Fruit fly (Drosophila melanogaster) whole organism, embryonic: Measurements from ENCODE around the gene CG11668.

Source experiments
- Antp ChIP-seq: fragments of 200-800 bp; sonication (Bioruptor generic); optimal IDR thresholded peaks from 3 replicates; lab custom pipeline; 2016; ENCODE audit warnings: missing biosample characterization, missing genetic modification characterization
- Atf-2 ChIP-seq: fragments of 200-800 bp; sonication (Bioruptor generic); optimal IDR thresholded peaks from 2 replicates; lab custom pipeline; 2016; ENCODE audit warnings: missing biosample characterization, missing genetic modification characterization
- BtbVII ChIP-seq: fragments of 200-800 bp; sonication (Bioruptor generic); optimal IDR thresholded peaks from 3 replicates; lab custom pipeline; 2017; ENCODE audit warnings: missing biosample characterization, mild to moderate bottlenecking, missing genetic modification characterization
- CG11085 ChIP-seq: fragments of 200-800 bp; sonication (Bioruptor generic); IDR thresholded peaks from 2 replicates; pipeline ENCODE4 v1.3.6; 2022; ENCODE audit warnings: missing biosample characterization, missing genetic modification characterization
- CG11696 ChIP-seq: fragments of 200-800 bp; sonication (Bioruptor generic); IDR thresholded peaks from 2 replicates; pipeline ENCODE4 v1.3.6; 2022; ENCODE audit warnings: missing biosample characterization, missing genetic modification characterization
- CG13424 ChIP-seq: fragments of 200-800 bp; sonication (Bioruptor generic); optimal IDR thresholded peaks from 2 replicates; lab custom pipeline; 2019; ENCODE audit warnings: missing biosample characterization, mild to moderate bottlenecking, missing genetic modification characterization, moderate library complexity
- CG15011 ChIP-seq: fragments of 200-800 bp; sonication (Bioruptor generic); optimal IDR thresholded peaks from 3 replicates; lab custom pipeline; 2018; ENCODE audit warnings: missing biosample characterization, mild to moderate bottlenecking, missing genetic modification characterization
- CG15269 ChIP-seq: fragments of 200-800 bp; sonication (Bioruptor generic); optimal IDR thresholded peaks from 2 replicates; lab custom pipeline; 2018; ENCODE audit warnings: missing biosample characterization, mild to moderate bottlenecking, missing genetic modification characterization, moderate library complexity
- CG1529 ChIP-seq: fragments of 200-800 bp; sonication (Bioruptor generic); optimal IDR thresholded peaks from 3 replicates; lab custom pipeline; 2018; ENCODE audit warnings: missing biosample characterization, missing genetic modification characterization
- CG16813 ChIP-seq: fragments of 200-800 bp; sonication (Bioruptor generic); IDR thresholded peaks from 3 replicates; pipeline ENCODE4 v1.3.6; 2022; ENCODE audit warnings: missing biosample characterization, missing genetic modification characterization; ENCODE audit not compliant: partially characterized antibody
- CG43689 ChIP-seq: fragments of 200-800 bp; sonication (Bioruptor generic); IDR thresholded peaks from 2 replicates; pipeline ENCODE4 v1.3.6; 2022; ENCODE audit warnings: missing biosample characterization, missing genetic modification characterization
- CG4424 ChIP-seq: fragments of 200-800 bp; sonication (Bioruptor generic); optimal IDR thresholded peaks from 3 replicates; lab custom pipeline; 2016; ENCODE audit warnings: missing biosample characterization, missing genetic modification characterization
- CG6272 ChIP-seq: fragments of 200-800 bp; sonication (Bioruptor generic); IDR thresholded peaks from 2 replicates; pipeline ENCODE4 v1.3.6; 2022; ENCODE audit warnings: missing biosample characterization, missing genetic modification characterization
- CG7556 ChIP-seq: fragments of 200-800 bp; sonication (Bioruptor generic); optimal IDR thresholded peaks from 2 replicates; lab custom pipeline; 2017; ENCODE audit warnings: missing biosample characterization, mild to moderate bottlenecking, missing genetic modification characterization
- CG8924 ChIP-seq: fragments of 200-800 bp; optimal IDR thresholded peaks from 3 replicates; lab custom pipeline; 2019; ENCODE audit warnings: missing biosample characterization, mild to moderate bottlenecking, missing genetic modification characterization, moderate library complexity
- CG9215 ChIP-seq: fragments of 200-800 bp; sonication (Bioruptor generic); IDR thresholded peaks from 2 replicates; pipeline ENCODE4 v1.3.6; 2022; ENCODE audit warnings: missing biosample characterization, missing genetic modification characterization
- CG9727 ChIP-seq: fragments of 200-800 bp; sonication (Bioruptor generic); optimal IDR thresholded peaks from 3 replicates; lab custom pipeline; 2017; ENCODE audit warnings: missing biosample characterization, mild to moderate bottlenecking, missing genetic modification characterization
- CG9876 ChIP-seq: fragments of 200-800 bp; sonication (Bioruptor generic); optimal IDR thresholded peaks from 2 replicates; lab custom pipeline; 2016; ENCODE audit warnings: missing biosample characterization, missing genetic modification characterization
- D ChIP-seq, 2 experiments: fragments of 200-800 bp in 1 of 2; fragments of >200 bp in 1 of 2; sonication (Bioruptor generic) in 1 of 2; optimal IDR thresholded peaks; 2 replicates in 1 of 2; 3 replicates in 1 of 2; lab custom pipeline; 2017; ENCODE audit warnings: mild to moderate bottlenecking in 1 of 2, missing biosample characterization in 1 of 2, missing genetic modification characterization in 1 of 2, missing genetic modification reagents in 1 of 2
- Dbx ChIP-seq: fragments of 200-800 bp; sonication (Bioruptor generic); IDR thresholded peaks from 3 replicates; pipeline ENCODE4 v1.3.6; 2022; ENCODE audit warnings: missing biosample characterization, missing genetic modification characterization
- Deaf1 ChIP-seq: fragments of 200-800 bp; optimal IDR thresholded peaks from 3 replicates; lab custom pipeline; 2019; ENCODE audit warnings: missing biosample characterization, mild to moderate bottlenecking, missing genetic modification characterization, moderate library complexity
- Fer2 ChIP-seq: fragments of 200-800 bp; sonication (Bioruptor generic); optimal IDR thresholded peaks from 2 replicates; lab custom pipeline; 2018; ENCODE audit warnings: missing biosample characterization, mild to moderate bottlenecking, missing genetic modification characterization, moderate library complexity
- Jarid2 ChIP-seq: fragments of 200-800 bp; sonication (Bioruptor generic); optimal IDR thresholded peaks from 3 replicates; lab custom pipeline; 2017; ENCODE audit warnings: mild to moderate bottlenecking, missing biosample characterization, missing genetic modification reagents, missing genetic modification characterization
- Med ChIP-seq: fragments of 200-800 bp; sonication (Bioruptor generic); peaks from one replicate; lab custom pipeline; 2016; ENCODE audit warnings: missing biosample characterization, missing genetic modification characterization, mild to moderate bottlenecking, inconsistent platforms, moderate library complexity
- Mes4 ChIP-seq: fragments of 200-800 bp; sonication (Bioruptor generic); optimal IDR thresholded peaks from 2 replicates; lab custom pipeline; 2016; ENCODE audit warnings: missing biosample characterization, missing genetic modification characterization
- Scr ChIP-seq: fragments of 200-800 bp; sonication (Bioruptor generic); IDR thresholded peaks from 2 replicates; pipeline ENCODE4 v1.3.6; 2022; ENCODE audit warnings: missing biosample characterization, missing genetic modification characterization; ENCODE audit not compliant: partially characterized antibody
- Six4 ChIP-seq: fragments of 200-800 bp; sonication (Bioruptor generic); optimal IDR thresholded peaks from 2 replicates; lab custom pipeline; 2016; ENCODE audit warnings: missing biosample characterization, missing genetic modification characterization
- Xrp1 ChIP-seq: fragments of 200-800 bp; sonication (Bioruptor generic); IDR thresholded peaks from 2 replicates; pipeline ENCODE4 v1.3.6; 2022; ENCODE audit warnings: missing biosample characterization, missing genetic modification characterization
- aop ChIP-seq: fragments of 200-800 bp; sonication (Bioruptor generic); IDR thresholded peaks from 2 replicates; pipeline ENCODE4 v1.3.6; 2022; ENCODE audit warnings: missing biosample characterization, missing genetic modification characterization
- bigmax ChIP-seq: fragments of 200-800 bp; sonication (Bioruptor generic); optimal IDR thresholded peaks from 2 replicates; lab custom pipeline; 2018; ENCODE audit warnings: missing biosample characterization, mild to moderate bottlenecking, missing genetic modification characterization
- chinmo ChIP-seq: fragments of 200-800 bp; sonication (Bioruptor generic); IDR thresholded peaks from 4 replicates; pipeline ENCODE4 v1.3.6; 2022; ENCODE audit warnings: missing biosample characterization, missing genetic modification characterization; ENCODE audit not compliant: partially characterized antibody
- croc ChIP-seq: fragments of 200-800 bp; sonication (Bioruptor generic); conservative IDR thresholded peaks from 3 replicates; pipeline ENCODE4 v1.3.6; 2022; ENCODE audit warnings: missing biosample characterization, missing genetic modification characterization
- crol ChIP-seq: fragments of 200-800 bp; sonication (Bioruptor generic); IDR thresholded peaks from 2 replicates; pipeline ENCODE4 v1.3.6; 2022; ENCODE audit warnings: missing biosample characterization, missing genetic modification characterization
- dmrt11E ChIP-seq: fragments of 200-800 bp; sonication (Bioruptor generic); optimal IDR thresholded peaks from 3 replicates; lab custom pipeline; 2018; ENCODE audit warnings: missing biosample characterization, mild to moderate bottlenecking, missing genetic modification characterization, moderate library complexity
- emc ChIP-seq: fragments of 200-800 bp; sonication (Bioruptor generic); optimal IDR thresholded peaks from 2 replicates; lab custom pipeline; 2016; ENCODE audit warnings: missing biosample characterization, missing genetic modification characterization
- eyg ChIP-seq: fragments of 200-800 bp; sonication (Bioruptor generic); optimal IDR thresholded peaks from 3 replicates; lab custom pipeline; 2016; ENCODE audit warnings: missing biosample characterization, missing genetic modification characterization
- gem ChIP-seq: fragments of 200-800 bp; sonication (Bioruptor generic); optimal IDR thresholded peaks from 2 replicates; lab custom pipeline; 2019; ENCODE audit warnings: missing biosample characterization, mild to moderate bottlenecking, missing genetic modification characterization, moderate library complexity
- h ChIP-seq: fragments of >200 bp; optimal IDR thresholded peaks from 2 replicates; lab custom pipeline; 2017
- inv ChIP-seq: fragments of 200-800 bp; sonication (Bioruptor generic); IDR thresholded peaks from 2 replicates; pipeline ENCODE4 v1.3.6; 2022; ENCODE audit warnings: missing biosample characterization, missing genetic modification characterization; ENCODE audit not compliant: partially characterized antibody
- lbe ChIP-seq: fragments of 200-800 bp; sonication (Bioruptor generic); optimal IDR thresholded peaks from 2 replicates; lab custom pipeline; 2016; ENCODE audit warnings: missing biosample characterization, mild to moderate bottlenecking, missing genetic modification characterization
- p53 ChIP-seq: fragments of 200-800 bp; sonication (Bioruptor generic); optimal IDR thresholded peaks from 2 replicates; lab custom pipeline; 2016; ENCODE audit warnings: missing biosample characterization, missing genetic modification characterization
- pb ChIP-seq: fragments of 200-800 bp; sonication (Bioruptor generic); optimal IDR thresholded peaks from 3 replicates; lab custom pipeline; 2016; ENCODE audit warnings: missing biosample characterization, missing genetic modification characterization
- phol ChIP-seq: fragments of 200-800 bp; sonication (Bioruptor generic); optimal IDR thresholded peaks from 3 replicates; lab custom pipeline; 2018; ENCODE audit warnings: missing biosample characterization, mild to moderate bottlenecking, missing genetic modification characterization, moderate library complexity
- pum ChIP-seq: fragments of 200-800 bp; sonication (Bioruptor generic); optimal IDR thresholded peaks from 2 replicates; lab custom pipeline; 2016; ENCODE audit warnings: missing biosample characterization, missing genetic modification characterization
- salm ChIP-seq: fragments of 200-800 bp; sonication (Bioruptor generic); optimal IDR thresholded peaks from 2 replicates; lab custom pipeline; 2018; ENCODE audit warnings: missing biosample characterization, mild to moderate bottlenecking, missing genetic modification characterization
- sens ChIP-seq: fragments of 200-800 bp; sonication (Bioruptor generic); peaks from one replicate; lab custom pipeline; 2016; ENCODE audit warnings: missing biosample characterization, missing genetic modification characterization
- slp2 ChIP-seq: fragments of 200-800 bp; sonication (Bioruptor generic); optimal IDR thresholded peaks from 2 replicates; lab custom pipeline; 2016; ENCODE audit warnings: missing biosample characterization, missing genetic modification characterization
- unc-4 ChIP-seq: fragments of 200-800 bp; sonication (Bioruptor generic); IDR thresholded peaks from 2 replicates; pipeline ENCODE4 v1.3.6; 2022; ENCODE audit warnings: missing biosample characterization, missing genetic modification characterization; ENCODE audit not compliant: partially characterized antibody
- wor ChIP-seq: fragments of 200-800 bp; sonication (Bioruptor generic); IDR thresholded peaks from 2 replicates; pipeline ENCODE4 v1.3.6; 2022; ENCODE audit warnings: missing biosample characterization, missing genetic modification characterization
- yki ChIP-seq: fragments of >200 bp; optimal IDR thresholded peaks from 3 replicates; lab custom pipeline; 2018
- zen ChIP-seq: fragments of 200-800 bp; sonication (Bioruptor generic); optimal IDR thresholded peaks from 3 replicates; lab custom pipeline; 2018; ENCODE audit warnings: missing biosample characterization, mild to moderate bottlenecking, missing genetic modification characterization, moderate library complexity

The CG11668 gene

dm6 chr3R:12997550-12998233, 40.5 kb upstream of the CG11668 start, which contains the start of the genes CG17327, CG44194 and CG7518 (continued):
- no peak for TF ChIP-seq salm
- TF ChIP-seq emc = no peak
- TF ChIP-seq CG9727 = peak; percentile 32
- TF ChIP-seq bigmax (GFP tag; lab: Kevin White, UChicago) = no peak
- TF ChIP-seq Deaf1 (tag; lab: Kevin White, UChicago) = no peak
- no peak for TF ChIP-seq h (lab: Kevin White, UChicago)
- TF ChIP-seq CG8924 (tag; lab: Kevin White, UChicago) = peak; percentile 9
- peak; percentile 80; the same call in 2 of the 4 replicates for TF ChIP-seq chinmo (GFP tag; lab: Robert Waterston, UW)
- TF ChIP-seq CG1529 = no peak
- TF ChIP-seq dmrt11E (tag; lab: Kevin White, UChicago) = no peak
- TF ChIP-seq Antp (GFP tag; lab: Kevin White, UChicago) = no peak
- no peak for TF ChIP-seq CG11085 (GFP tag; lab: Robert Waterston, UW)
- TF ChIP-seq CG13424 = peak; percentile 35
- TF ChIP-seq CG15011 (GFP tag; lab: Kevin White, UChicago) = no peak
- TF ChIP-seq CG9215 (GFP tag; lab: Robert Waterston, UW) = no peak
- no peak for TF ChIP-seq crol (GFP tag; lab: Robert Waterston, UW)
- no peak for TF ChIP-seq slp2 (GFP tag; lab: Kevin White, UChicago)
- TF ChIP-seq Scr (GFP tag; lab: Robert Waterston, UW) = peak; percentile 52
- TF ChIP-seq lbe (GFP tag; lab: Kevin White, UChicago) = no peak
- TF ChIP-seq croc (GFP tag; lab: Robert Waterston, UW) = no peak
- TF ChIP-seq pb (GFP tag; lab: Kevin White, UChicago) = no peak
- no peak for TF ChIP-seq yki (lab: Kevin White, UChicago)
- peak; percentile 65 for TF ChIP-seq Med (GFP tag; lab: Kevin White, UChicago)
- TF ChIP-seq eyg (GFP tag; lab: Kevin White, UChicago) = no peak
- TF ChIP-seq wor (GFP tag; lab: Robert Waterston, UW) = no peak
- no peak for TF ChIP-seq p53 (GFP tag; lab: Kevin White, UChicago)
- no peak for TF ChIP-seq aop (GFP tag; lab: Robert Waterston, UW)
- TF ChIP-seq pum (GFP tag; lab: Kevin White, UChicago) = peak; percentile 27
- TF ChIP-seq sens (GFP tag; lab: Kevin White, UChicago) = peak; percentile 54
- TF ChIP-seq Atf-2 = no peak
- TF ChIP-seq CG15269 (tag; lab: Kevin White, UChicago) = no peak
- TF ChIP-seq CG16813 = peak; percentile 33; the same call in 1 of the 3 replicates
- no peak for TF ChIP-seq Jarid2
- TF ChIP-seq zen (tag; lab: Kevin White, UChicago) = no peak
- TF ChIP-seq CG11696 (GFP tag; lab: Robert Waterston, UW) = no peak
- no peak for TF ChIP-seq BtbVII (GFP tag; lab: Kevin White, UChicago)
- TF ChIP-seq CG9876 (GFP tag; lab: Kevin White, UChicago) = no peak
- TF ChIP-seq Six4 = no peak
- no peak; the same call in 1 of the 2 replicates for TF ChIP-seq CG6272
- TF ChIP-seq CG43689 (GFP tag; lab: Robert Waterston, UW) = no peak
- peak; percentile 56 for TF ChIP-seq phol (tag; lab: Kevin White, UChicago)
- no peak for TF ChIP-seq Mes4 (GFP tag; lab: Kevin White, UChicago)
- no peak for TF ChIP-seq Dbx (GFP tag; lab: Robert Waterston, UW)
- TF ChIP-seq inv (GFP tag; lab: Robert Waterston, UW) = no peak
- TF ChIP-seq gem (tag; lab: Kevin White, UChicago) = no peak
- peak; percentile 14 for TF ChIP-seq Fer2 (tag; lab: Kevin White, UChicago)
- TF ChIP-seq D (optimal IDR thresholded peaks at IDR 0.05; lab: Kevin White, UChicago) = no peak
- no peak for TF ChIP-seq D (GFP tag; optimal IDR thresholded peaks at IDR 0.05; lab: Kevin White, UChicago)
- no peak for TF ChIP-seq CG7556 (GFP tag; lab: Kevin White, UChicago)
- TF ChIP-seq Xrp1 (GFP tag; lab: Robert Waterston, UW) = no peak
- no peak for TF ChIP-seq CG4424 (GFP tag; lab: Kevin White, UChicago)
- TF ChIP-seq unc-4 (GFP tag; lab: Robert Waterston, UW) = peak; percentile 37
